Worm (Caenorhabditis elegans): Measurements from ENCODE around the gene dlat-1.

Gene dlat-1

ce11 chrV:14421325-14421724, 25.8 kb downstream of the dlat-1 start, which contains the start of gene dhs-22:
Gene dhs-22 (minus strand): TSS chrV:14421440.
- TF ChIP-seq unc-130 (GFP tag; optimal IDR thresholded peaks at IDR 0.05), result no peak
- no peak for TF ChIP-seq unc-39 (tag; optimal IDR thresholded peaks at IDR 0.05)
- TF ChIP-seq duxl-1 (tag; optimal IDR thresholded peaks at IDR 0.05; ENCODE audit: poor library complexity), result no peak
- no peak for TF ChIP-seq zfp-3 (GFP tag; conservative IDR thresholded peaks at IDR 0.05)
- no peak for TF ChIP-seq daf-16 (GFP tag; optimal IDR thresholded peaks at IDR 0.05)
- peak; percentile 81 for TF ChIP-seq daf-16 (tag; optimal IDR thresholded peaks at IDR 0.05)
- TF ChIP-seq vab-7 (GFP tag; IDR thresholded peaks at IDR 0.05), result no peak
- no peak for TF ChIP-seq nhr-76 (tag; optimal IDR thresholded peaks at IDR 0.05)
- TF ChIP-seq pqm-1 (tag; optimal IDR thresholded peaks at IDR 0.05), result peak; percentile 24
- TF ChIP-seq ztf-11 (tag; optimal IDR thresholded peaks at IDR 0.05), result no peak
- no peak for TF ChIP-seq mxl-3 (GFP tag; optimal IDR thresholded peaks at IDR 0.05)
- TF ChIP-seq fkh-10 (GFP tag; optimal IDR thresholded peaks at IDR 0.05), result no peak
- no peak for TF ChIP-seq R02D3.7 (tag; optimal IDR thresholded peaks at IDR 0.05)
- no peak for TF ChIP-seq F44E2.7 (GFP tag; IDR thresholded peaks at IDR 0.05)
- TF ChIP-seq nhr-25 (tag; optimal IDR thresholded peaks at IDR 0.05; ENCODE audit: borderline replicate concordance, insufficient read depth), result no peak
- TF ChIP-seq ceh-28 (tag; optimal IDR thresholded peaks at IDR 0.05), result no peak
- no peak for TF ChIP-seq zag-1 (tag; optimal IDR thresholded peaks at IDR 0.05)
- TF ChIP-seq set-16 (GFP tag; IDR thresholded peaks at IDR 0.05), result no peak
- TF ChIP-seq lin-39 (tag; optimal IDR thresholded peaks at IDR 0.05), result no peak
- TF ChIP-seq lin-38 (GFP tag; IDR thresholded peaks at IDR 0.05), result 0 out of 2 replicates have a peak, but pooled peaks have one; percentile 44
- TF ChIP-seq F49E8.2 (tag; optimal IDR thresholded peaks at IDR 0.05; ENCODE audit: borderline replicate concordance), result no peak
- TF ChIP-seq mep-1 (tag; optimal IDR thresholded peaks at IDR 0.05), result peak; percentile 36
- no peak for TF ChIP-seq nhr-42 (GFP tag; IDR thresholded peaks at IDR 0.05)
- TF ChIP-seq mdl-1 (tag; optimal IDR thresholded peaks at IDR 0.05), result no peak
- TF ChIP-seq ceh-82 (tag; optimal IDR thresholded peaks at IDR 0.05), result no peak
- no peak for TF ChIP-seq ZK337.2 (GFP tag; IDR thresholded peaks at IDR 0.05)
- no peak for TF ChIP-seq attf-4 (tag; optimal IDR thresholded peaks at IDR 0.05)
- peak; percentile 49; the same call in 1 of the 2 replicates for TF ChIP-seq pha-4 (GFP tag; IDR thresholded peaks at IDR 0.05)
- TF ChIP-seq pha-4 (tag; optimal IDR thresholded peaks at IDR 0.05), result no peak
- TF ChIP-seq Y5F2A.4 (GFP tag; optimal IDR thresholded peaks at IDR 0.05), result no peak
- no peak for TF ChIP-seq hlh-11 (tag; optimal IDR thresholded peaks at IDR 0.05)
- TF ChIP-seq tag-97 (GFP tag; IDR thresholded peaks at IDR 0.05), result no peak
- no peak for TF ChIP-seq zfp-2 (tag; optimal IDR thresholded peaks at IDR 0.05)

- peak; percentile 26; the same call in 1 of the 2 replicates for TF ChIP-seq lin-38 (GFP tag; IDR thresholded peaks at IDR 0.05)
- no peak for TF ChIP-seq R02D3.7 (tag; optimal IDR thresholded peaks at IDR 0.05)
Observed at ce11 chrV:14419855-14420254, 27.2 kb downstream of the dlat-1 start.

ce11 chrV:14417735-14418134, 29.4 kb downstream of the dlat-1 start, which contains the start of the genes nxf-2 and set-31:
Gene nxf-2 (minus strand): TSS chrV:14417835.
Gene set-31 (plus strand): TSS chrV:14417903.
- TF ChIP-seq unc-62 (GFP tag; optimal IDR thresholded peaks at IDR 0.05 in 1 of 2), result peak in 1 of 2 experiments; percentile 19
- TF ChIP-seq unc-62 (tag; optimal IDR thresholded peaks at IDR 0.05), result no peak
- no peak for TF ChIP-seq daf-19 (GFP tag; conservative IDR thresholded peaks at IDR 0.05)
- peak in 1 of 2 experiments; percentile 19 for TF ChIP-seq lsy-2 (tag; optimal IDR thresholded peaks at IDR 0.05)
- peak; percentile 39 for TF ChIP-seq R02D3.7 (tag; optimal IDR thresholded peaks at IDR 0.05)

- TF ChIP-seq lin-15B (tag; optimal IDR thresholded peaks at IDR 0.05) (no peak), ztf-7 (tag; optimal IDR thresholded peaks at IDR 0.05) (peak; percentile 74), nhr-42 (GFP tag; IDR thresholded peaks at IDR 0.05) (no peak), F49E8.2 (tag; optimal IDR thresholded peaks at IDR 0.05; ENCODE audit: borderline replicate concordance) (no peak), zag-1 (tag; optimal IDR thresholded peaks at IDR 0.05) (no peak), zip-2 (tag; optimal IDR thresholded peaks at IDR 0.05) (no peak), hmg-1.1 (GFP tag; IDR thresholded peaks at IDR 0.05) (peak; percentile 43; the same call in 1 of the 2 replicates), hlh-30 (tag; optimal IDR thresholded peaks at IDR 0.05; ENCODE audit: insufficient read depth) (peak; percentile 99), mep-1 (tag; optimal IDR thresholded peaks at IDR 0.05) (peak; percentile 78), nhr-10 (tag; optimal IDR thresholded peaks at IDR 0.05) (no peak), rbr-2 (tag; optimal IDR thresholded peaks at IDR 0.05) (peak; percentile 14), ceh-44 (GFP tag; IDR thresholded peaks at IDR 0.05) (no peak), ama-1 (optimal IDR thresholded peaks at IDR 0.05) (peak; percentile 49), spr-3 (GFP tag; optimal IDR thresholded peaks at IDR 0.05) (no peak), pqm-1 (tag; optimal IDR thresholded peaks at IDR 0.05) (peak; percentile 33), lin-29 (GFP tag; IDR thresholded peaks at IDR 0.05) (no peak)
Observed at ce11 chrV:14414964-14415564, 32.0 kb downstream of the dlat-1 start, which contains the start of the genes nxf-1 and C15H11.11. Gene nxf-1 (minus strand): TSS chrV:14415014. Gene C15H11.11 (plus strand): TSS chrV:14415499.

Data from whole organism, L4 larva.